Fruit fly (Drosophila melanogaster) whole organism, adult: ENCODE data around the gene Nedd8.

Experiments used
- CG11617 ChIP-seq: fragments of 200-800 bp; sonication (Bioruptor generic); optimal IDR thresholded peaks from 2 replicates; lab custom pipeline; 2017; ENCODE audit warnings: mild to moderate bottlenecking, missing biosample characterization, missing genetic modification reagents, missing genetic modification characterization
- CG12768 ChIP-seq: fragments of 200-800 bp; sonication (Bioruptor generic); optimal IDR thresholded peaks from 2 replicates; lab custom pipeline; 2017; ENCODE audit warnings: missing biosample characterization, missing genetic modification characterization, mild to moderate bottlenecking, moderate library complexity, missing genetic modification reagents
- CG14711 ChIP-seq: fragments of 200-800 bp; sonication (Bioruptor generic); optimal IDR thresholded peaks from 2 replicates; lab custom pipeline; 2018; ENCODE audit warnings: missing biosample characterization, mild to moderate bottlenecking, missing genetic modification characterization, moderate library complexity
- CG1620 ChIP-seq: fragments of 200-800 bp; sonication (Bioruptor generic); optimal IDR thresholded peaks from 2 replicates; lab custom pipeline; 2016; ENCODE audit warnings: missing biosample characterization, missing genetic modification characterization
- CG33017 ChIP-seq: fragments of 200-800 bp; sonication (Bioruptor generic); optimal IDR thresholded peaks from 2 replicates; lab custom pipeline; 2018; ENCODE audit warnings: missing biosample characterization, mild to moderate bottlenecking, missing genetic modification characterization, moderate library complexity
- CG5204 ChIP-seq: fragments of 200-800 bp; sonication (Bioruptor generic); optimal IDR thresholded peaks from 2 replicates; lab custom pipeline; 2016; ENCODE audit warnings: missing biosample characterization, missing genetic modification characterization
- CG7045 ChIP-seq: fragments of 200-800 bp; sonication (Bioruptor generic); optimal IDR thresholded peaks from 2 replicates; lab custom pipeline; 2017; ENCODE audit warnings: missing biosample characterization, mild to moderate bottlenecking, missing genetic modification characterization
- CG7101 ChIP-seq: fragments of 200-800 bp; sonication (Bioruptor generic); optimal IDR thresholded peaks from 2 replicates; lab custom pipeline; 2018; ENCODE audit warnings: missing biosample characterization, mild to moderate bottlenecking, missing genetic modification characterization, moderate library complexity
- Clk ChIP-seq: fragments of 200-800 bp; sonication (Bioruptor generic); optimal IDR thresholded peaks from 2 replicates; lab custom pipeline; 2017; ENCODE audit warnings: missing biosample characterization, missing genetic modification characterization
- Crg-1 ChIP-seq: fragments of 200-800 bp; sonication (Bioruptor generic); optimal IDR thresholded peaks from 2 replicates; lab custom pipeline; 2016; ENCODE audit warnings: missing biosample characterization, missing genetic modification characterization
- Hr96 ChIP-seq: fragments of 200-800 bp; sonication (Bioruptor generic); optimal IDR thresholded peaks from 2 replicates; lab custom pipeline; 2016; ENCODE audit warnings: missing biosample characterization, missing genetic modification characterization
- Mnt ChIP-seq: fragments of 200-800 bp; sonication (Bioruptor generic); optimal IDR thresholded peaks from 2 replicates; lab custom pipeline; 2016; ENCODE audit warnings: missing biosample characterization, mild to moderate bottlenecking, missing genetic modification characterization
- bab1 ChIP-seq: fragments of 200-800 bp; sonication (Bioruptor generic); optimal IDR thresholded peaks from 3 replicates; lab custom pipeline; 2019; ENCODE audit warnings: missing biosample characterization, mild to moderate bottlenecking, missing genetic modification characterization, moderate library complexity
- cic ChIP-seq: fragments of 200-800 bp; sonication (Bioruptor generic); optimal IDR thresholded peaks from 2 replicates; lab custom pipeline; 2017; ENCODE audit warnings: missing biosample characterization, mild to moderate bottlenecking, missing genetic modification characterization, moderate library complexity
- cnc ChIP-seq, 2 experiments: fragments of >200 bp; optimal IDR thresholded peaks; 2 replicates each; lab custom pipeline; 2017
- kay ChIP-seq: fragments of 200-800 bp; sonication (Bioruptor generic); peaks from one replicate; lab custom pipeline; 2016; ENCODE audit warnings: missing biosample characterization, missing genetic modification characterization, borderline replicate concordance
- ovo ChIP-seq: fragments of 200-800 bp; sonication (Bioruptor generic); optimal IDR thresholded peaks from 2 replicates; lab custom pipeline; 2016; ENCODE audit warnings: missing biosample characterization, missing genetic modification characterization
- pad ChIP-seq: fragments of 200-800 bp; sonication (Bioruptor generic); optimal IDR thresholded peaks from 3 replicates; lab custom pipeline; 2017; ENCODE audit warnings: missing biosample characterization, missing genetic modification characterization, mild to moderate bottlenecking, moderate library complexity, missing genetic modification reagents
- tj ChIP-seq: fragments of 200-800 bp; sonication (Bioruptor generic); optimal IDR thresholded peaks from 3 replicates; lab custom pipeline; 2017; ENCODE audit warnings: missing biosample characterization, mild to moderate bottlenecking, missing genetic modification characterization, moderate library complexity
- toe ChIP-seq: fragments of 200-800 bp; sonication (Bioruptor generic); optimal IDR thresholded peaks from 2 replicates; lab custom pipeline; 2016; ENCODE audit warnings: missing biosample characterization, missing genetic modification characterization

The Nedd8 gene

DNA sequence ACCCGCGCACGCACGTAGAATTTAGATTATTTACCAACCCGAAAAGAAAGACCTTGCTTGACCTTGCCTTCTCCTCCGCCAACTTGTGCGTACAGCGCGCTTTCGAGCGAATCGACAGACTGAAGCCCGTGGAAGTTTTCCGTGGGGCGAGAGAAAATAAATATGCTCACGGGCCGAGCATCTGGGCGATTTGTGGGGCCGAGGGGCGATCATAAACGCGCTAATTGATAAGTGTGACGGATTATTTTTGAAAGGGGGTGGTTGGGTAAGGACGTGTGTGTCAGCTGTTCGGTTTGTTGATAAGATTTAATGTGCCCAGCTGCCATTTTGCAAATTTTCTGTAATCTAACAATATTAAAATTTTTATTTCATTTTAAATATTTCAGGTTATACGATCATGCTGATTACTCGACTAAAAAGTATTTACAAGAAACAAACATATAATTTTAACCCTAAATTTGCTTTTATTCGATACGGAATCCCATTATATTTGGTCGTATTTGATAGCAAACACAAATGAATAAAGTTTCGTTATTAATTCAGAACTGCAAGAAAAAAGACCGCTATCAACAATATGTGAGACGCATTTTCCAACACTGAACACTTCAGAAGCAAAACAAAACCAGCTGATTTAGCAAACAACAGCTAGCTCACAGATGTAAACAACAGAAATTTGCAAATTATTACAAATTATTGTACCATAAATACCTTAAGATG, 22.6 kb upstream of the Nedd8 start, which contains the start of the genes L2HGDH and CG10431:
Gene L2HGDH (minus strand): TSS at position 386 of the 717 bp plus-strand sequence.
Gene CG10431 (plus strand): TSS at position 648 of the 717 bp plus-strand sequence.
- TF ChIP-seq ovo (GFP tag; lab: Kevin White, UChicago) (peak; percentile 81), CG11617 (GFP tag; lab: Kevin White, UChicago) (peak; percentile 83), CG33017 (tag; lab: Kevin White, UChicago) (peak; percentile 63), tj (GFP tag; lab: Kevin White, UChicago) (peak; percentile 76), Hr96 (GFP tag; lab: Kevin White, UChicago) (peak; percentile 60), CG5204 (GFP tag; lab: Kevin White, UChicago) (no peak), pad (peak; percentile 73), cic (peak; percentile 84), toe (GFP tag; lab: Kevin White, UChicago) (peak; percentile 83), Crg-1 (GFP tag; lab: Kevin White, UChicago) (peak; percentile 77), Mnt (peak; percentile 80), bab1 (GFP tag; lab: Kevin White, UChicago) (peak; percentile 47), kay (GFP tag; lab: Kevin White, UChicago) (no peak), CG7045 (peak; percentile 56), CG1620 (peak; percentile 59), CG7101 (tag; lab: Kevin White, UChicago) (peak; percentile 78), CG14711 (peak; percentile 68), cnc (optimal IDR thresholded peaks at IDR 0.05; lab: Kevin White, UChicago) (no peak), Clk (GFP tag; lab: Kevin White, UChicago) (peak; percentile 57), CG12768 (GFP tag; lab: Kevin White, UChicago) (peak; percentile 80)

- peak; percentile 67 for TF ChIP-seq Hr96 (GFP tag; lab: Kevin White, UChicago)
- no peak for TF ChIP-seq cnc (optimal IDR thresholded peaks at IDR 0.05; lab: Kevin White, UChicago)
- TF ChIP-seq CG11617 (GFP tag; lab: Kevin White, UChicago) = peak; percentile 53
- no peak for TF ChIP-seq kay (GFP tag; lab: Kevin White, UChicago)
- TF ChIP-seq ovo (GFP tag; lab: Kevin White, UChicago) = no peak
- TF ChIP-seq CG33017 (tag; lab: Kevin White, UChicago) = peak; percentile 41
- TF ChIP-seq tj (GFP tag; lab: Kevin White, UChicago) = peak; percentile 49
- TF ChIP-seq pad = peak; percentile 44
- no peak for TF ChIP-seq CG12768 (GFP tag; lab: Kevin White, UChicago)
- TF ChIP-seq CG1620 = peak; percentile 58
- peak; percentile 40 for TF ChIP-seq CG7045
- TF ChIP-seq Clk (GFP tag; lab: Kevin White, UChicago) = no peak
- TF ChIP-seq toe (GFP tag; lab: Kevin White, UChicago) = peak; percentile 63
- peak; percentile 63 for TF ChIP-seq bab1 (GFP tag; lab: Kevin White, UChicago)
- peak; percentile 46 for TF ChIP-seq CG14711
- TF ChIP-seq cic = peak; percentile 13
- TF ChIP-seq Crg-1 (GFP tag; lab: Kevin White, UChicago) = peak; percentile 48
- TF ChIP-seq CG7101 (tag; lab: Kevin White, UChicago) = peak; percentile 55
- TF ChIP-seq CG5204 (GFP tag; lab: Kevin White, UChicago) = peak; percentile 53
- peak; percentile 71 for TF ChIP-seq Mnt
Measured at dm6 chr2L:18968370-18969105, 16.9 kb upstream of the Nedd8 start, which contains the start of the genes Nak and Tango6. Gene Nak, minus strand, starts transcription at chr2L:18968744. Gene Tango6, plus strand, starts transcription at chr2L:18969028.

dm6 chr2L:18967897-18968296, 16.3 kb upstream of the Nedd8 start:
- no peak for TF ChIP-seq bab1 (GFP tag; lab: Kevin White, UChicago)
- TF ChIP-seq CG7045 = no peak
- no peak for TF ChIP-seq CG14711
- no peak for TF ChIP-seq CG5204 (GFP tag; lab: Kevin White, UChicago)
- TF ChIP-seq Crg-1 (GFP tag; lab: Kevin White, UChicago) = no peak
- no peak for TF ChIP-seq cic
- TF ChIP-seq toe (GFP tag; lab: Kevin White, UChicago) = no peak
- no peak for TF ChIP-seq Hr96 (GFP tag; lab: Kevin White, UChicago)
- TF ChIP-seq CG33017 (tag; lab: Kevin White, UChicago) = no peak
- TF ChIP-seq cnc (optimal IDR thresholded peaks at IDR 0.05; lab: Kevin White, UChicago) = no peak

dm6 chr2L:18966844-18967243, 15.2 kb upstream of the Nedd8 start:
- TF ChIP-seq Mnt = no peak
- TF ChIP-seq CG1620 = no peak
- TF ChIP-seq bab1 (GFP tag; lab: Kevin White, UChicago) = peak; percentile 92
- peak; percentile 42 for TF ChIP-seq CG12768 (GFP tag; lab: Kevin White, UChicago)
- no peak for TF ChIP-seq cic
- TF ChIP-seq toe (GFP tag; lab: Kevin White, UChicago) = no peak
- peak; percentile 51 for TF ChIP-seq pad
- peak; percentile 26 for TF ChIP-seq kay (GFP tag; lab: Kevin White, UChicago)
- peak; percentile 31 for TF ChIP-seq tj (GFP tag; lab: Kevin White, UChicago)
- TF ChIP-seq CG14711 = peak; percentile 79
- TF ChIP-seq Clk (GFP tag; lab: Kevin White, UChicago) = no peak
- TF ChIP-seq CG33017 (tag; lab: Kevin White, UChicago) = peak; percentile 12
- TF ChIP-seq CG7101 (tag; lab: Kevin White, UChicago) = peak; percentile 78
- no peak for TF ChIP-seq ovo (GFP tag; lab: Kevin White, UChicago)
- TF ChIP-seq CG11617 (GFP tag; lab: Kevin White, UChicago) = peak; percentile 82
- peak; percentile 60 for TF ChIP-seq CG7045
- peak; percentile 13 for TF ChIP-seq CG5204 (GFP tag; lab: Kevin White, UChicago)

DNA sequence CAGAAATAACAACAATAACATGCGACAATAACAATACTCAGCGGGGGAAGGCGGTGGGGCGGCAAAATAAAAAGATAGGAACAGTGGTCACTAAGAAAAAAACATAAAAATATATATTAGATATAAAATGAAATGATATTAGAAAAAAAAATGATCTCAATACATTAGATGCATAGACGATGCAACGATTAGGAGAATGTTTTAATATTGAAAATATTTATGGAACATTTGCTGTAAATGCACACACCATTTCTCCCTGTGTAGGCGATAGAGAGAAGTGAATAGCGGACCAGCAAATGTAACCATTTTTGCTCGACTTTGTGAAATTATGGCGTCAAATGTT, 14.5 kb upstream of the Nedd8 start:
- TF ChIP-seq CG12768 (GFP tag; lab: Kevin White, UChicago) (peak; percentile 87), cnc (optimal IDR thresholded peaks at IDR 0.05; lab: Kevin White, UChicago) (no peak), CG14711 (peak; percentile 89), toe (GFP tag; lab: Kevin White, UChicago) (peak; percentile 84), CG1620 (peak; percentile 74), Crg-1 (GFP tag; lab: Kevin White, UChicago) (peak; percentile 75), Hr96 (GFP tag; lab: Kevin White, UChicago) (peak; percentile 45), kay (GFP tag; lab: Kevin White, UChicago) (no peak), Mnt (peak; percentile 62), tj (GFP tag; lab: Kevin White, UChicago) (peak; percentile 49), pad (peak; percentile 49), CG11617 (GFP tag; lab: Kevin White, UChicago) (peak; percentile 81), CG7101 (tag; lab: Kevin White, UChicago) (peak; percentile 90), ovo (GFP tag; lab: Kevin White, UChicago) (peak; percentile 71), CG33017 (tag; lab: Kevin White, UChicago) (peak; percentile 86), Clk (GFP tag; lab: Kevin White, UChicago) (peak; percentile 49), CG7045 (peak; percentile 92), bab1 (GFP tag; lab: Kevin White, UChicago) (peak; percentile 91), cic (peak; percentile 66), CG5204 (GFP tag; lab: Kevin White, UChicago) (peak; percentile 84)
